Fruit fly (Drosophila melanogaster) whole organism: ENCODE data around the gene Alp10.

Experiments
- CG8478 ChIP-seq: fragments of >200 bp; optimal IDR thresholded peaks from 2 replicates; lab custom pipeline; 2018; ENCODE audit warnings: inconsistent platforms
- Dll ChIP-seq: fragments of >200 bp; optimal IDR thresholded peaks from 2 replicates; lab custom pipeline; 2017
- EcR ChIP-seq, 2 experiments: fragments of >200 bp; optimal IDR thresholded peaks; 2 replicates each; lab custom pipeline; 2017; ENCODE audit warnings: missing biosample characterization in 2 of 2, missing genetic modification characterization in 2 of 2, missing genetic modification reagents in 2 of 2
- pan ChIP-seq: fragments of >200 bp; optimal IDR thresholded peaks from 2 replicates; lab custom pipeline; 2017
- psq ChIP-seq: fragments of >200 bp; optimal IDR thresholded peaks from 2 replicates; lab custom pipeline; 2017
- usp ChIP-seq: fragments of >200 bp; optimal IDR thresholded peaks from 2 replicates; lab custom pipeline; 2017; ENCODE audit warnings: missing biosample characterization, missing genetic modification characterization, mixed read lengths

DNA sequence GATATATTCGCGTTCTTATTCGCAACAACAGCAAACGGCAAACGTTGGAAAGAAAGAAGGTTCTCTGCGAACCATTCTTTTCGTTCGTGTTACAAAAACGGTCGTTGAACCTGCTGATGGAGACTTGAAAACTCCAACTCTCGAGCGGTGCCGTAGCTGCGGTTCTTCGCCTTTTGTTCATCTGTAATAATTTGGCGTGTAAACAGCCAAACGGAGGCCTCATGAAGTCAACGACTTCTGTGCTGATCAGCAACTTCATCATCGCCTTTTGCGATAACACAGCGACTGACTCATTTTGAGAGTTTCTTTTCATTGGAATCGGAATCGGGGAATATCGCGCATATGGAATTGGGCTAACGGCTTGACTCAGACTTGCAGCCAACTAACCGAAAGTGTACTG is 22.3 kb upstream of the Alp10 start:
- no peak for TF ChIP-seq Dll
- no peak for TF ChIP-seq pan (lab: Kevin White, UChicago)
- no peak for TF ChIP-seq psq
- TF ChIP-seq usp (GFP tag; lab: Kevin White, UChicago) = no peak
- no peak for TF ChIP-seq CG8478 (lab: Kevin White, UChicago)
- peak; percentile 41 to 71 for TF ChIP-seq EcR (GFP tag; optimal IDR thresholded peaks at IDR 0.05; lab: Kevin White, UChicago)
